Comparison of ENCODE assay signal across 2 fruit fly cellular contexts in genomic region chr3R:18276688-18277087, dm6.
TF ChIP-seq lines count a peak whose summit lies in the region.

No protein-coding gene starts in this region.

- TF ChIP-seq CTCF in whole organism, embryonic (GFP tag; optimal IDR thresholded peaks at IDR 0.05; lab: Kevin White, UChicago), result no peak

TF ChIP-seq in whole organism, embryonic, 481 proteins besides CTCF, POLR2A, EP300 and RAD21:
- TF ChIP-seq org-1 (GFP tag; optimal IDR thresholded peaks at IDR 0.05; lab: Kevin White, UChicago) (no peak), CG10274 (GFP tag; optimal IDR thresholded peaks at IDR 0.05; lab: Kevin White, UChicago) (peak; percentile 68), Pdp1 (GFP tag; optimal IDR thresholded peaks at IDR 0.05; lab: Kevin White, UChicago) (peak in 1 of 2 experiments; percentile 87), chinmo (GFP tag; IDR thresholded peaks at IDR 0.05; lab: Robert Waterston, UW; ENCODE audit: partially characterized antibody) (0 out of 4 replicates have a peak, but pooled peaks have one; percentile 9)
TF ChIP-seq in whole organism, embryonic: peak in this region for 3.

TF ChIP-seq in whole organism, prepupa, 60 proteins besides CTCF, POLR2A, EP300 and RAD21:
- peak; percentile 19 for TF ChIP-seq svp (GFP tag; lab: Kevin White, UChicago)
- no peak for TF ChIP-seq Sox14 (GFP tag; optimal IDR thresholded peaks at IDR 0.05; lab: Kevin White, UChicago)
- no peak for TF ChIP-seq CG3032 (tag; optimal IDR thresholded peaks at IDR 0.05; lab: Kevin White, UChicago)
- no peak for TF ChIP-seq CG8119 (GFP tag; IDR thresholded peaks at IDR 0.05; lab: Robert Waterston, UW)
- TF ChIP-seq CG16779 (tag; optimal IDR thresholded peaks at IDR 0.05; lab: Kevin White, UChicago), result no peak
- no peak for TF ChIP-seq fd85E (GFP tag; optimal IDR thresholded peaks at IDR 0.05; lab: Kevin White, UChicago)
- TF ChIP-seq CG11294 (GFP tag; IDR thresholded peaks at IDR 0.05; lab: Robert Waterston, UW), result no peak
- TF ChIP-seq Met (GFP tag; optimal IDR thresholded peaks at IDR 0.05; lab: Kevin White, UChicago), result no peak
- TF ChIP-seq salr (GFP tag; optimal IDR thresholded peaks at IDR 0.05; lab: Kevin White, UChicago), result no peak
- peak; percentile 26 for TF ChIP-seq vri (GFP tag; optimal IDR thresholded peaks at IDR 0.05; lab: Kevin White, UChicago)
- no peak for TF ChIP-seq Sox15 (GFP tag; optimal IDR thresholded peaks at IDR 0.05; lab: Kevin White, UChicago)
- TF ChIP-seq achi (GFP tag; optimal IDR thresholded peaks at IDR 0.05; lab: Kevin White, UChicago), result no peak
TF ChIP-seq in whole organism, prepupa: peak in this region for 2.
